Worm (Caenorhabditis elegans): ENCODE measurements around the gene nucl-1.

DNA sequence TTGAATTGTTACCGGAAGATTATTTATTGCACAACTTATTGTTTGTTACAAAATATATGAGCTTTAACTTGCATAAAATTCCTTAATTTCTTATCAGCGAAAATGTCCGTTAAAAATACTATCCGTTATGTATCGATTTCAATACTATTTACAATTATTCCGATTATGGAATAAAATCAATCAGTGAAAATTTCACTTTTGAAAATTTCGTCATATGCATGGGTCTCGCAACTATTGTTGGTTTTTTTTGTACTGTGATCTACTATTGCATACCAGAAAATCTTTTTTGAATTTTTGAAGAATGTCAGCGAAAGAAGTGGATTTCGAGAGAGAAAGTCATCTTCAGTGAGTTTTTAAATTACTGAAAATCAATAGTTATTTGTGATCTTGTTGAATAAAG lies 7.9 kb upstream of the nucl-1 start, which contains the start of gene nprl-3:
- no peak for TF ChIP-seq flh-1 (GFP tag; optimal IDR thresholded peaks at IDR 0.05)
- no peak for TF ChIP-seq mep-1 (tag; optimal IDR thresholded peaks at IDR 0.05)
- no peak for TF ChIP-seq blmp-1 (tag; optimal IDR thresholded peaks at IDR 0.05)
- TF ChIP-seq ces-1 (GFP tag; optimal IDR thresholded peaks at IDR 0.05), result no peak
- TF ChIP-seq nhr-28 (tag; optimal IDR thresholded peaks at IDR 0.05), result no peak
- TF ChIP-seq lsy-2 (tag; optimal IDR thresholded peaks at IDR 0.05), result no peak
- TF ChIP-seq pha-4 (tag; optimal IDR thresholded peaks at IDR 0.05), result no peak

Data from whole organism, mixed stage, embryonic.